Worm (Caenorhabditis elegans) whole organism, L4 larva: Measurements from ENCODE around the gene K06A9.1.
A peak's percentile ranks its signal among the peaks of the same experiment; 100 is the strongest.

Experiments
- D1046.2 ChIP-seq: fragments of 200-800 bp; sonication (Bioruptor generic); IDR thresholded peaks from 2 replicates; pipeline ENCODE4 v1.3.6; 2022; ENCODE audit warnings: missing genetic modification characterization, missing compliant biosample characterization
- Y5F2A.4 ChIP-seq: fragments of 200-800 bp; sonication (Bioruptor generic); optimal IDR thresholded peaks from 2 replicates; lab custom pipeline; 2018; ENCODE audit warnings: mild to moderate bottlenecking, missing genetic modification characterization, missing compliant biosample characterization
- Y75B8A.6 ChIP-seq: fragments of 200-800 bp; sonication (Bioruptor generic); IDR thresholded peaks from 2 replicates; pipeline ENCODE4 v1.3.6; 2022; ENCODE audit warnings: missing genetic modification reagents, missing genetic modification characterization, missing compliant biosample characterization
- aly-2 ChIP-seq: sonication (generic microtip); optimal IDR thresholded peaks from 2 replicates; lab custom pipeline; 2018; ENCODE audit warnings: missing biosample characterization, missing genetic modification characterization
- attf-4 ChIP-seq: sonication (generic microtip); optimal IDR thresholded peaks from 3 replicates; lab custom pipeline; 2017; ENCODE audit warnings: missing biosample characterization, missing genetic modification characterization
- ceh-28 ChIP-seq: fragments of 150-350 bp; optimal IDR thresholded peaks from 2 replicates; lab custom pipeline; 2014; ENCODE audit warnings: missing biosample characterization, missing genetic modification reagents, missing genetic modification characterization
- ces-1 ChIP-seq: fragments of 150-350 bp; sonication (generic microtip); optimal IDR thresholded peaks from 4 replicates; lab custom pipeline; 2014; ENCODE audit warnings: missing biosample characterization, missing genetic modification reagents, missing genetic modification characterization
- daf-12 ChIP-seq: fragments of 150-350 bp; optimal IDR thresholded peaks from 2 replicates; lab custom pipeline; 2014; ENCODE audit warnings: missing biosample characterization, missing genetic modification reagents, missing genetic modification characterization
- daf-8 ChIP-seq: fragments of 200-800 bp; sonication (Bioruptor generic); IDR thresholded peaks from 2 replicates; pipeline ENCODE4 v1.3.6; 2022; ENCODE audit warnings: missing genetic modification characterization, missing compliant biosample characterization
- dmd-6 ChIP-seq: fragments of 200-800 bp; sonication (Bioruptor generic); IDR thresholded peaks from 2 replicates; pipeline ENCODE4 v1.3.6; 2022; ENCODE audit warnings: missing genetic modification reagents, missing genetic modification characterization, missing compliant biosample characterization
- duxl-1 ChIP-seq: sonication (generic microtip); optimal IDR thresholded peaks from 2 replicates; lab custom pipeline; 2016; ENCODE audit warnings: mild to moderate bottlenecking, missing genetic modification characterization, moderate library complexity, missing compliant biosample characterization; ENCODE audit not compliant: poor library complexity
- fos-1 ChIP-seq: fragments of 150-350 bp; optimal IDR thresholded peaks from 2 replicates; lab custom pipeline; 2014; ENCODE audit warnings: missing biosample characterization, missing genetic modification characterization
- hlh-30 ChIP-seq: sonication (generic microtip); optimal IDR thresholded peaks from 2 replicates; lab custom pipeline; 2017; ENCODE audit warnings: antibody characterized with exemption, mild to moderate bottlenecking, missing genetic modification characterization, missing compliant biosample characterization; ENCODE audit not compliant: insufficient read depth
- hmg-1.1 ChIP-seq: fragments of 200-800 bp; sonication (Bioruptor generic); IDR thresholded peaks from 2 replicates; pipeline ENCODE4 v1.3.6; 2022; ENCODE audit warnings: missing genetic modification reagents, missing genetic modification characterization, missing compliant biosample characterization
- lin-13 ChIP-seq: fragments of 150-350 bp; optimal IDR thresholded peaks from 2 replicates; lab custom pipeline; 2014; ENCODE audit warnings: missing biosample characterization, missing genetic modification reagents, missing genetic modification characterization
- lin-39 ChIP-seq: fragments of 150-350 bp; optimal IDR thresholded peaks from 2 replicates; lab custom pipeline; 2014; ENCODE audit warnings: missing biosample characterization, missing genetic modification reagents, missing genetic modification characterization
- lsy-2 ChIP-seq, 2 experiments: fragments of 150-350 bp in 1 of 2; sonication (generic microtip) in 1 of 2; optimal IDR thresholded peaks; 2 replicates each; lab custom pipeline; 2014 to 2017; ENCODE audit warnings: missing biosample characterization in 2 of 2, missing genetic modification characterization in 2 of 2
- madf-5 ChIP-seq, 2 experiments: fragments of 200-800 bp; sonication (Bioruptor generic); IDR thresholded peaks; 2 replicates each; pipeline ENCODE4 v1.3.6; 2022; ENCODE audit warnings: missing compliant biosample characterization in 2 of 2, missing genetic modification characterization in 2 of 2
- madf-9 ChIP-seq: fragments of 200-800 bp; sonication (Bioruptor generic); conservative IDR thresholded peaks from 2 replicates; pipeline ENCODE4 v1.3.6; 2022; ENCODE audit warnings: missing genetic modification reagents, missing genetic modification characterization, missing compliant biosample characterization
- mdl-1 ChIP-seq, 2 experiments: fragments of 150-350 bp in 1 of 2; sonication (generic microtip) in 1 of 2; optimal IDR thresholded peaks; 2 replicates each; lab custom pipeline; 2014 to 2017; ENCODE audit warnings: missing biosample characterization in 2 of 2, missing genetic modification characterization in 2 of 2
- mdt-29 ChIP-seq: fragments of 200-800 bp; sonication (Bioruptor generic); IDR thresholded peaks from 2 replicates; pipeline ENCODE4 v1.3.6; 2022; ENCODE audit warnings: missing genetic modification reagents, missing genetic modification characterization, missing compliant biosample characterization
- mes-2 ChIP-seq: sonication (generic microtip); optimal IDR thresholded peaks from 2 replicates; lab custom pipeline; 2016; ENCODE audit warnings: missing genotype, mild to moderate bottlenecking, missing genetic modification characterization, missing compliant biosample characterization; ENCODE audit not compliant: poor library complexity, severe bottlenecking
- mxl-3 ChIP-seq: fragments of 200-800 bp; sonication (Bioruptor generic); optimal IDR thresholded peaks from 2 replicates; lab custom pipeline; 2018; ENCODE audit warnings: mild to moderate bottlenecking, missing genetic modification characterization, missing compliant biosample characterization
- nhr-25 ChIP-seq: sonication (generic microtip); optimal IDR thresholded peaks from 2 replicates; lab custom pipeline; 2017; ENCODE audit warnings: missing genetic modification characterization, mild to moderate bottlenecking, missing compliant biosample characterization, antibody characterized with exemption, moderate library complexity, borderline replicate concordance; ENCODE audit not compliant: insufficient read depth
- nhr-28 ChIP-seq: fragments of 150-350 bp; optimal IDR thresholded peaks from 2 replicates; lab custom pipeline; 2014; ENCODE audit warnings: missing biosample characterization, missing genetic modification characterization
- nhr-41 ChIP-seq: fragments of 200-800 bp; sonication (Bioruptor generic); IDR thresholded peaks from 2 replicates; pipeline ENCODE4 v1.3.6; 2022; ENCODE audit warnings: missing genetic modification reagents, missing genetic modification characterization, missing compliant biosample characterization
- nhr-48 ChIP-seq: sonication (generic microtip); optimal IDR thresholded peaks from 2 replicates; lab custom pipeline; 2016; ENCODE audit warnings: mild to moderate bottlenecking, missing genetic modification characterization, missing compliant biosample characterization
- nhr-76 ChIP-seq: fragments of 150-350 bp; optimal IDR thresholded peaks from 2 replicates; lab custom pipeline; 2014; ENCODE audit warnings: missing biosample characterization, missing genetic modification characterization
- pqm-1 ChIP-seq: sonication (generic microtip); optimal IDR thresholded peaks from 2 replicates; lab custom pipeline; 2017; ENCODE audit warnings: missing biosample characterization, missing genetic modification characterization
- rbr-2 ChIP-seq: sonication (generic microtip); optimal IDR thresholded peaks from 2 replicates; lab custom pipeline; 2016; ENCODE audit warnings: missing genotype, missing genetic modification characterization, missing compliant biosample characterization
- sdz-12 ChIP-seq: fragments of 200-800 bp; sonication (Bioruptor generic); optimal IDR thresholded peaks from 2 replicates; lab custom pipeline; 2018; ENCODE audit warnings: mild to moderate bottlenecking, missing genetic modification characterization, missing compliant biosample characterization
- set-16 ChIP-seq: fragments of 200-800 bp; sonication (Bioruptor generic); IDR thresholded peaks from 2 replicates; pipeline ENCODE4 v1.3.6; 2022; ENCODE audit warnings: missing genetic modification reagents, missing genetic modification characterization, missing compliant biosample characterization
- tra-1 ChIP-seq: fragments of 200-800 bp; sonication (Bioruptor generic); IDR thresholded peaks from 2 replicates; pipeline ENCODE4 v1.3.6; 2022; ENCODE audit warnings: missing genetic modification reagents, missing genetic modification characterization, missing compliant biosample characterization
- unc-130 ChIP-seq: sonication (generic microtip); optimal IDR thresholded peaks from 2 replicates; lab custom pipeline; 2016; ENCODE audit warnings: missing genetic modification reagents, missing genetic modification characterization, missing compliant biosample characterization
- unc-62 ChIP-seq, 3 experiments: fragments of 150-350 bp in 1 of 3; sonication (generic microtip); optimal IDR thresholded peaks in 2 of 3; peaks in 1 of 3; 1 replicate in 1 of 3; 2 replicates in 2 of 3; lab custom pipeline; 2014 to 2017; ENCODE audit warnings: missing biosample characterization in 3 of 3, missing genetic modification characterization in 3 of 3, missing genetic modification reagents in 3 of 3, missing genotype in 1 of 3
- zag-1 ChIP-seq: fragments of 150-350 bp; optimal IDR thresholded peaks from 2 replicates; lab custom pipeline; 2014; ENCODE audit warnings: missing biosample characterization, missing genetic modification characterization
- zfp-2 ChIP-seq: sonication (generic microtip); optimal IDR thresholded peaks from 2 replicates; lab custom pipeline; 2016; ENCODE audit warnings: mild to moderate bottlenecking, missing genetic modification characterization, missing compliant biosample characterization
- zfp-3 ChIP-seq: fragments of 200-800 bp; sonication (Bioruptor generic); conservative IDR thresholded peaks from 2 replicates; pipeline ENCODE4 v1.3.6; 2022; ENCODE audit warnings: missing genetic modification reagents, missing genetic modification characterization, missing compliant biosample characterization
- zip-11 ChIP-seq: fragments of 200-800 bp; sonication (Bioruptor generic); IDR thresholded peaks from 2 replicates; pipeline ENCODE4 v1.3.6; 2022; ENCODE audit warnings: missing genetic modification characterization, missing compliant biosample characterization
- zip-2 ChIP-seq: fragments of 150-350 bp; optimal IDR thresholded peaks from 2 replicates; lab custom pipeline; 2014; ENCODE audit warnings: missing biosample characterization, missing genetic modification characterization

Gene K06A9.1

DNA sequence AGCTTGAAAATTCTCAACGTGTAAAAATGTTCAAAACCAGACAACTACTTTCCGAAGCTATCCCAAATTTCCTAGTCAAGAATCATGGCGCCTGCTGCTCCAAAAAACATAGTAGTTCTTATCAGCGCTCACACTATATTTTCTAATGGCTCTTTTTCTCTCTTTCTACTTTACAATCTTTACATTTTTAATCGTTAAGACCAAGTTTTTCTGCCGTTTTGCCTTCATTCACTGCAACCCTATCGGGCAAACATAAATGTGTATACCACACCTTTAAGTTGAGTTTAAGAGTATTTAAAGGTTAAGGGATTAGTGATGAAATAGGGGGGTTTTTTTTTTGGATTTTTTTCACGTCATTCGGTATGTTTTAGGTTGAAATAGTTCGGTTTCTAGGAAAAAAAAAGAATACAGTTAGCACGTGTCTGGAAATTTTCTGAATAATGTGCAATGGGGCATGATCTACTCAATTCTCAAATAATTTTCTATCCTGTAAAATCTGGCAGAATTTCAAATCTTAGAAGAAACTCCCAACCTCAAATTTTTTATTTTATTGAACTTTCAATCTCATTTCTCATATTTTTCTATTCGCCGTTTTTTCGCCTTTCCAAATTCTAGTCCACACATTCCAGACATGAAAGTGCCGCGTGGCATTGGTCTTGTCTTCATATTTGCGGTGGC is at the start of gene K06A9.1:
K06A9.1 (plus strand) TSS at position 628 of the 678 bp plus-strand sequence.
- TF ChIP-seq nhr-28 (tag; lab: Kevin White, UChicago) (peak; percentile 22), duxl-1 (tag; lab: Kevin White, UChicago) (no peak), Y75B8A.6 (no peak), dmd-6 (GFP tag; lab: Robert Waterston, UW) (peak; percentile 40), zip-11 (GFP tag; lab: Robert Waterston, UW) (no peak), unc-62 (GFP tag; optimal IDR thresholded peaks at IDR 0.05 in 1 of 2; lab: Kevin White, UChicago) (peak in 1 of 2 experiments; percentile 27), unc-62 (tag; optimal IDR thresholded peaks at IDR 0.05; lab: Kevin White, UChicago) (no peak), lsy-2 (tag; optimal IDR thresholded peaks at IDR 0.05; lab: Kevin White, UChicago) (no peak), zfp-2 (tag; lab: Kevin White, UChicago) (no peak), nhr-76 (tag; lab: Kevin White, UChicago) (no peak), pqm-1 (peak; percentile 69), rbr-2 (tag; lab: Kevin White, UChicago) (no peak)

DNA sequence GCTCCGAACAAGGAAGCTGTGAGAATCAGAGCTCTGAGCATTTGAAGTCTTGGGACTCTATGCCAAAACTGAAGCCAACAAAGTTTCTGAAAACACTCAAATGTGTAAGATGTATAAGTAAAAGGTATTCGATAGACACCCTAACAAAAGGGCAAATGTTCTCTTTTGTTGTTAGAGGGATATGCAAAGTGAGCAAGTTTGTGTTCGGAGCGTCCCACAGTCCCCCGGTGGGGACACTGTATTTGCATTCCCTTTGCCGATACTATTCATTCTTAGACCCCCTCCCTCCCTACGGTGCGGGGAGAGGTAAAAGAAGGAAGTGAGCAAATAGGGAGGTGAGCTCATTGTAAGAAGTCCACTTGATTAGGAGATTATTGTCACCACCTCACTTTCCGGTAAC is 49.7 kb upstream of the K06A9.1 start, which contains the start of gene F09E10.6:
F09E10.6 (minus strand) TSS at position 101 of the 400 bp plus-strand sequence.
- no peak for TF ChIP-seq ceh-28 (tag; lab: Kevin White, UChicago)
- TF ChIP-seq zip-2 = no peak
- TF ChIP-seq nhr-41 (GFP tag; lab: Robert Waterston, UW) = no peak
- no peak for TF ChIP-seq zag-1
- TF ChIP-seq ces-1 = no peak
- no peak for TF ChIP-seq sdz-12
- TF ChIP-seq mdl-1 (tag; optimal IDR thresholded peaks at IDR 0.05; lab: Kevin White, UChicago) = no peak
- no peak for TF ChIP-seq daf-12 (tag; lab: Kevin White, UChicago)
- no peak for TF ChIP-seq mxl-3
- no peak for TF ChIP-seq attf-4 (tag; lab: Kevin White, UChicago)
- TF ChIP-seq nhr-48 (tag; lab: Kevin White, UChicago) = no peak
- TF ChIP-seq D1046.2 (GFP tag; lab: Robert Waterston, UW) = no peak
- no peak for TF ChIP-seq madf-5 (GFP tag; IDR thresholded peaks at IDR 0.05; lab: Robert Waterston, UW)
- TF ChIP-seq mes-2 (tag; lab: Kevin White, UChicago) = no peak
- TF ChIP-seq tra-1 = no peak
- no peak for TF ChIP-seq hmg-1.1 (GFP tag; lab: Robert Waterston, UW)
- no peak for TF ChIP-seq zfp-2 (tag; lab: Kevin White, UChicago)
- no peak for TF ChIP-seq hlh-30
- TF ChIP-seq set-16 = no peak
- no peak for TF ChIP-seq mdt-29 (GFP tag; lab: Robert Waterston, UW)

DNA sequence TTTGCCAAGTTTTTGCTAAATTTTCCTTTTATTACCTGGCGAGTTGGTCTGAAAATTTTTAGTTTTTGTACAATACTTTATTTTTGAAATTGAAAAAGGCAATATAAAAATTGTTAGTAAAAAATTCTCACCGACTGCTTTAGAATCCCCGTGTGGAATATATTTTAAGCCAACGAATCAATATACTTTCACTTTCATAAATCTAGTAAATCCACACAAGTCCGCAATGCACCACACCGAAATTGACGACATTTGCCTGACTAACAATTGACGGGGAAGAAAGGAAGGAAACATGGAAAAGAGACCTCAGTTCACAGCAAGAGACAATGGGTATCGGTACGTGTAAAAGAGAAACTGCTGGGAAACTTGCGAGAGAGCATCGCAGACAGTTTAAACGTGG is 47.8 kb upstream of the K06A9.1 start:
- no peak for TF ChIP-seq nhr-25 (tag; lab: Kevin White, UChicago)
- no peak for TF ChIP-seq lin-39
- TF ChIP-seq attf-4 (tag; lab: Kevin White, UChicago) = no peak

DNA sequence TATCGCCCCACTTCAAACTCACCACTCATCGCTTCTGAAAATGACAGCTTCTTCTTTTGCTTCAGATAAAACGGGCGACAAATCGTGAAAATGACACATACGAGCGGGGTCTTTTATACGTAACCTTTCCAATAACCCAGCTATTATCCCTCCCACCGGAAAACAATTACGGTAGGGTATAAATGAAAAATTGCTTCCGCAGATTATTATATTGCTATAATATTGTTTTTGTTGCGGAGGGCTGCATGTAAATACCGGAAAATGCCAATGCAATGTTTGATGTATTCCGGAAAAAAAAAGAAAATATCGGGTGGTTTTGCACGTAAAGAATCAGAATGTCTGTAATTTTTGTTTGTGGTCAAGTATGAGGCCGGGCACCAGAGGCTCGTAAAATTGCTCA is 45.6 kb upstream of the K06A9.1 start, which contains the start of gene F09E10.7:
F09E10.7 (minus strand) TSS at position 101 of the 400 bp plus-strand sequence.
- TF ChIP-seq ces-1 = no peak
- TF ChIP-seq Y5F2A.4 (GFP tag; lab: Kevin White, UChicago) = no peak
- no peak for TF ChIP-seq daf-8 (GFP tag; lab: Robert Waterston, UW)
- TF ChIP-seq zfp-3 (GFP tag; lab: Robert Waterston, UW) = no peak
- no peak for TF ChIP-seq unc-130
- TF ChIP-seq aly-2 (tag; lab: Kevin White, UChicago) = no peak
- TF ChIP-seq madf-9 (GFP tag; lab: Robert Waterston, UW) = no peak
- no peak for TF ChIP-seq fos-1 (tag; lab: Kevin White, UChicago)
- no peak for TF ChIP-seq lin-13 (GFP tag; lab: Kevin White, UChicago)
- TF ChIP-seq, all 104 proteins: peak for 0
